Worm (Caenorhabditis elegans): ENCODE measurements around the gene F25E5.9.

F25E5.9 gene

DNA sequence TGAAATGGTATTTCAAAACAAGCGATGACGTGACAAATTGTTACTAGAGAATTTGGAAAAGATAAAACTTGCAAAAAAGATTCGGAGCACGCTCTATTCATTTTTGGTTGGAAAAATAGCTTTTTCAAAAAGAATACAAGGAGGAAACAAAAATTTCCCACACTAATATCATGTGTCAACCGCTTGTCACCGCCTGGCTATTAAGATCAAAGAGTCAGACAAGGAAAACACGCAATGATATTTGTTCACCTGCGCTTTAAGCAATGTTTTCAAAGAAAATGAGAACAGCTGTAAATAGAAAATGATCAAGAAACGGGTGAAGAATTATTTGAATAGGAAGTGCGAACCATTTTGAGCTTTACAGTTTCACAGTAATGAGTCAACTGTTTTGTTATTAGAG lies 39.0 kb upstream of the F25E5.9 start, which contains the start of gene srh-125:
Gene srh-125, minus strand, starts transcription at position 101 of the 400 bp plus-strand sequence.
- TF ChIP-seq zip-8 (tag; optimal IDR thresholded peaks at IDR 0.05) (no peak), blmp-1 (tag; optimal IDR thresholded peaks at IDR 0.05) (no peak), nhr-12 (tag; optimal IDR thresholded peaks at IDR 0.05) (no peak), unc-120 (tag; optimal IDR thresholded peaks at IDR 0.05; ENCODE audit: poor library complexity, severe bottlenecking) (no peak), ces-1 (GFP tag; optimal IDR thresholded peaks at IDR 0.05) (no peak), ztf-11 (tag; optimal IDR thresholded peaks at IDR 0.05) (no peak), bed-3 (GFP tag; optimal IDR thresholded peaks at IDR 0.05) (no peak), flh-1 (GFP tag; optimal IDR thresholded peaks at IDR 0.05) (no peak), lin-32 (GFP tag; optimal IDR thresholded peaks at IDR 0.05) (no peak), ceh-83 (GFP tag; optimal IDR thresholded peaks at IDR 0.05) (no peak), mls-2 (tag; optimal IDR thresholded peaks at IDR 0.05) (no peak), ham-2 (GFP tag; optimal IDR thresholded peaks at IDR 0.05) (no peak), cnd-1 (tag; optimal IDR thresholded peaks at IDR 0.05) (no peak), tbx-8 (GFP tag; optimal IDR thresholded peaks at IDR 0.05) (no peak), sem-2 (GFP tag; optimal IDR thresholded peaks at IDR 0.05) (no peak), snpc-4 (tag; optimal IDR thresholded peaks at IDR 0.05) (no peak), nhr-76 (tag; optimal IDR thresholded peaks at IDR 0.05) (no peak), nhr-28 (tag; optimal IDR thresholded peaks at IDR 0.05) (no peak), mep-1 (tag; optimal IDR thresholded peaks at IDR 0.05) (no peak), M03D4.4 (tag; optimal IDR thresholded peaks at IDR 0.05) (no peak)

DNA sequence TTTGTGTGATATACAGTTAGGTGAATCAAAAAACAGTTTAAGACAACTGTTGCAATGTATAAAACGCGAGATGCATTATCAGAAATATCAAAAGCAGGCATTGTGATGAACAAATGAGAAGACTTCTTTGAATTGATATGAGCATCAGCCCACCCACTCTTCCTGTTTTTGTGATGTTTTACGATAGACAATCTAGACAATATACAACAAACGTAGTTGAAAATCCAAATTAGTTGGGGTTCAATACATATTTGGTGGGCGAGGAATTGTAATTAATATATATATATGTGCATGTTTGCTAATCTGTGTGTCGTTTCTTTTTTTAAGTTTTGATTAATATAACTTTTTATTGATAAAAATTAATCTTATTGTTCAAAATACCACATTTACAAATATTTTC lies 35.1 kb upstream of the F25E5.9 start, which contains the start of gene str-28:
Gene str-28, minus strand, starts transcription at position 101 of the 400 bp plus-strand sequence.
- TF ChIP-seq ceh-83 (GFP tag; optimal IDR thresholded peaks at IDR 0.05), result no peak
- no peak for TF ChIP-seq ceh-39 (tag; optimal IDR thresholded peaks at IDR 0.05)
- no peak for TF ChIP-seq mep-1 (tag; optimal IDR thresholded peaks at IDR 0.05)
- no peak for TF ChIP-seq bed-3 (GFP tag; optimal IDR thresholded peaks at IDR 0.05)
- TF ChIP-seq ceh-43 (GFP tag; optimal IDR thresholded peaks at IDR 0.05), result no peak
- no peak for TF ChIP-seq nhr-2 (tag; optimal IDR thresholded peaks at IDR 0.05)
- TF ChIP-seq sptf-1 (tag; optimal IDR thresholded peaks at IDR 0.05), result no peak
- no peak for TF ChIP-seq unc-120 (tag; optimal IDR thresholded peaks at IDR 0.05; ENCODE audit: poor library complexity, severe bottlenecking)
- TF ChIP-seq ces-1 (GFP tag; optimal IDR thresholded peaks at IDR 0.05), result no peak

DNA sequence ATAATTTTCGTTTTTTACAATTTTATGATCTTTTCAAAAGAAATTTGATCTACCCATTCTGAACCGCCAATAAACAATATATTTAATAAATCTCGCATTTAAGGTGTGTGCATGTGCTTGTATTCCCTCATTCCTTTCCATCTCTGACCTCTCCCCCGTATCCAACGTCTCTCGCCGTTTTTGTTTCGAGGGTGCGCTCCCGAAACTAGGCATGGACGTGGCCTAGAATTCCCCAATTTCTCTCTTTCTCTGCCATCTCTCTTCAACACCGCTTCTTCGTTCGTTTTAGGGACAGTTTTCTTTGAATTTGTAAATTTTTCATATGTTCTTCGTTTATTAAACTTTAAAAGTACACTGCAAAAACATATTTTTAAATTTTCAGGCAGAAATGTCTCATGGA lies 27.8 kb upstream of the F25E5.9 start, which contains the start of gene F25E5.1:
Gene F25E5.1, plus strand, starts transcription at position 376 of the 400 bp plus-strand sequence.
- TF ChIP-seq lin-13 (tag; optimal IDR thresholded peaks at IDR 0.05) (peak; percentile 54), ztf-11 (tag; optimal IDR thresholded peaks at IDR 0.05) (no peak), elt-3 (tag; optimal IDR thresholded peaks at IDR 0.05) (no peak), nhr-237 (tag; optimal IDR thresholded peaks at IDR 0.05) (peak; percentile 31), ham-2 (GFP tag; optimal IDR thresholded peaks at IDR 0.05) (no peak), lsy-2 (tag; optimal IDR thresholded peaks at IDR 0.05) (peak; percentile 58), zip-8 (tag; optimal IDR thresholded peaks at IDR 0.05) (no peak), nhr-12 (tag; optimal IDR thresholded peaks at IDR 0.05) (no peak), nhr-28 (tag; optimal IDR thresholded peaks at IDR 0.05) (no peak), sptf-1 (tag; optimal IDR thresholded peaks at IDR 0.05) (peak; percentile 45), unc-120 (tag; optimal IDR thresholded peaks at IDR 0.05; ENCODE audit: poor library complexity, severe bottlenecking) (peak; percentile 98), mep-1 (tag; optimal IDR thresholded peaks at IDR 0.05) (peak; percentile 59), snpc-4 (tag; optimal IDR thresholded peaks at IDR 0.05) (no peak), M03D4.4 (tag; optimal IDR thresholded peaks at IDR 0.05) (peak; percentile 37), lin-32 (GFP tag; optimal IDR thresholded peaks at IDR 0.05) (no peak), pha-4 (tag; optimal IDR thresholded peaks at IDR 0.05) (peak; percentile 44)

DNA sequence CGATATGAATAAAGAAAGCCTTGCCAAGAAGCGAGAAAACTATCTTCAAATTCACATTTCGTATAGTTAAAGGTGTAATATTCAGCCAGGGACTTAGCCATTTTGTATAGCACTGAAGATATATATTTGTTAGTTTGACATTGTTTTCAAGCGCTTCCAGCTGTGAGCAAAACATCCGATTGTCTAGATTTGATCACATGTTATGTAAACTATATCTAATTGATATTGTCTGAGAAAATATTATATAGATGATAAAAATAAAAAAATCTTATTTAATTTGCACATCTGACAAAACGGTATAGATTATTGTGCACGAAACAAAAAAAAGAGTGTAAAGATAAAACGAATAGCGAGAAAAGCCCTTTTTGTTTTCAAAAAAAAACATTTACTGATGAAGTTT lies 27.0 kb upstream of the F25E5.9 start, which contains the start of gene srh-89:
Gene srh-89, minus strand, starts transcription at position 101 of the 400 bp plus-strand sequence.
- TF ChIP-seq hlh-1 (tag; optimal IDR thresholded peaks at IDR 0.05) (no peak), unc-120 (tag; optimal IDR thresholded peaks at IDR 0.05; ENCODE audit: poor library complexity, severe bottlenecking) (no peak), lsy-2 (tag; optimal IDR thresholded peaks at IDR 0.05) (no peak), cnd-1 (tag; optimal IDR thresholded peaks at IDR 0.05) (no peak), zip-8 (tag; optimal IDR thresholded peaks at IDR 0.05) (no peak), ceh-43 (GFP tag; optimal IDR thresholded peaks at IDR 0.05) (no peak), sptf-1 (tag; optimal IDR thresholded peaks at IDR 0.05) (no peak), flh-1 (GFP tag; optimal IDR thresholded peaks at IDR 0.05) (no peak), pha-4 (tag; optimal IDR thresholded peaks at IDR 0.05) (no peak), nhr-76 (tag; optimal IDR thresholded peaks at IDR 0.05) (no peak)

DNA sequence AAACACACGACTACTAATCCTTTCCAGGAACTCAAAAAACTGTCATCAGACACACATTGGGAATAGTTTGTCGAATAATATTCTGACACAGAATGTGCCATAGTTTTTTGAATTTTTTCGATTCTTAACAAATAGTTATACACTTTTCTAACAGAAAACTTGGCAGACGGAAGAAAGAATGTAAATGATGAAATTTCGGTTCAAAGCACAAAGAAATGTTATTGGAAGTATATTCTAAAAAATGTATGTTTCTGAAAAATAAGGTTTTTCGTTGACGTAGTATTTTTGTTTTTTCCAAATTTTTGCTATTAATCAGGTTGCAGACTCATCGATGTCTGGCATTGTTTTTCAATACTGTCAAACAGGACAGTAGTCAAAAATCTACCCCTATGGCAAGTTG lies 23.2 kb upstream of the F25E5.9 start, which contains the start of gene srh-92:
Gene srh-92, minus strand, starts transcription at position 101 of the 400 bp plus-strand sequence.
- TF ChIP-seq zip-8 (tag; optimal IDR thresholded peaks at IDR 0.05) (no peak), unc-120 (tag; optimal IDR thresholded peaks at IDR 0.05; ENCODE audit: poor library complexity, severe bottlenecking) (no peak), bed-3 (GFP tag; optimal IDR thresholded peaks at IDR 0.05) (no peak), elt-1 (tag; optimal IDR thresholded peaks at IDR 0.05; ENCODE audit: borderline replicate concordance, insufficient read depth) (no peak), mls-2 (tag; optimal IDR thresholded peaks at IDR 0.05) (no peak), drap-1 (GFP tag; optimal IDR thresholded peaks at IDR 0.05) (no peak), mab-5 (tag; optimal IDR thresholded peaks at IDR 0.05) (no peak), sem-2 (GFP tag; optimal IDR thresholded peaks at IDR 0.05) (no peak), lin-32 (GFP tag; optimal IDR thresholded peaks at IDR 0.05) (no peak), elt-3 (tag; optimal IDR thresholded peaks at IDR 0.05) (no peak), blmp-1 (tag; optimal IDR thresholded peaks at IDR 0.05) (no peak), flh-1 (GFP tag; optimal IDR thresholded peaks at IDR 0.05) (no peak), ceh-39 (tag; optimal IDR thresholded peaks at IDR 0.05) (no peak), unc-39 (tag; optimal IDR thresholded peaks at IDR 0.05) (no peak), snpc-4 (tag; optimal IDR thresholded peaks at IDR 0.05) (no peak), nhr-76 (tag; optimal IDR thresholded peaks at IDR 0.05) (no peak), cnd-1 (tag; optimal IDR thresholded peaks at IDR 0.05) (no peak), lsy-2 (tag; optimal IDR thresholded peaks at IDR 0.05) (no peak), sptf-1 (tag; optimal IDR thresholded peaks at IDR 0.05) (no peak)
